Worm (Caenorhabditis elegans) whole organism, L3 larva: Measurements from ENCODE around the gene fbxb-104.
A peak's percentile ranks its signal among the peaks of the same experiment; 100 is the strongest.

Experiments used
- ceh-28 ChIP-seq: fragments of 150-350 bp; optimal IDR thresholded peaks from 2 replicates; lab custom pipeline; 2014; ENCODE audit warnings: missing biosample characterization, missing genetic modification reagents, missing genetic modification characterization
- elt-1 ChIP-seq: fragments of 150-350 bp; optimal IDR thresholded peaks from 2 replicates; lab custom pipeline; 2014; ENCODE audit warnings: missing biosample characterization, missing genetic modification characterization
- fkh-10 ChIP-seq: sonication (generic microtip); optimal IDR thresholded peaks from 2 replicates; lab custom pipeline; 2017; ENCODE audit warnings: missing biosample characterization, missing genetic modification reagents, missing genetic modification characterization
- fos-1 ChIP-seq: fragments of 150-350 bp; optimal IDR thresholded peaks from 2 replicates; lab custom pipeline; 2014; ENCODE audit warnings: missing biosample characterization, missing genetic modification characterization
- nhr-12 ChIP-seq: fragments of 150-350 bp; optimal IDR thresholded peaks from 2 replicates; lab custom pipeline; 2014; ENCODE audit warnings: missing biosample characterization, missing genetic modification characterization
- nhr-23 ChIP-seq: fragments of 150-350 bp; optimal IDR thresholded peaks from 2 replicates; lab custom pipeline; 2014; ENCODE audit warnings: missing biosample characterization, missing genetic modification reagents, missing genetic modification characterization
- nhr-237 ChIP-seq: fragments of 150-350 bp; optimal IDR thresholded peaks from 2 replicates; lab custom pipeline; 2014; ENCODE audit warnings: missing biosample characterization, missing genetic modification characterization
- skn-1 ChIP-seq: fragments of 150-350 bp; optimal IDR thresholded peaks from 2 replicates; lab custom pipeline; 2014; ENCODE audit warnings: missing biosample characterization, missing genetic modification characterization
- snpc-4 ChIP-seq: fragments of 150-350 bp; optimal IDR thresholded peaks from 2 replicates; lab custom pipeline; 2014; ENCODE audit warnings: missing biosample characterization, missing genetic modification characterization
- unc-62 ChIP-seq: fragments of 150-350 bp; sonication (generic microtip); optimal IDR thresholded peaks from 4 replicates; lab custom pipeline; 2014; ENCODE audit warnings: missing biosample characterization, missing genetic modification reagents, missing genetic modification characterization
- ztf-11 ChIP-seq: fragments of 150-350 bp; optimal IDR thresholded peaks from 2 replicates; lab custom pipeline; 2014; ENCODE audit warnings: missing biosample characterization, missing genetic modification characterization

- TF ChIP-seq nhr-12 (tag; lab: Kevin White, UChicago) = no peak
- TF ChIP-seq skn-1 (tag; lab: Kevin White, UChicago) = peak; percentile 21
- TF ChIP-seq unc-62 = no peak
- no peak for TF ChIP-seq elt-1 (tag; lab: Kevin White, UChicago)
- no peak for TF ChIP-seq fkh-10 (GFP tag; lab: Kevin White, UChicago)
- peak; percentile 18 for TF ChIP-seq ceh-28
- peak; percentile 45 for TF ChIP-seq nhr-23
- no peak for TF ChIP-seq ztf-11
- TF ChIP-seq nhr-237 (tag; lab: Kevin White, UChicago) = no peak
- TF ChIP-seq snpc-4 (tag; lab: Kevin White, UChicago) = peak; percentile 29
- no peak for TF ChIP-seq fos-1 (tag; lab: Kevin White, UChicago)
Measured at ce11 chrII:3518961-3519544, 42.0 kb upstream of the fbxb-104 start, which contains the start of gene clec-126.
